Fruit fly (Drosophila melanogaster) whole organism, pupa: Measurements from ENCODE around the gene BORCS6.

Experiments used
- CG10348 ChIP-seq: fragments of 200-800 bp; sonication (Bioruptor generic); IDR thresholded peaks from 2 replicates; pipeline ENCODE4 v1.3.6; 2022; ENCODE audit warnings: missing biosample characterization, missing genetic modification characterization
- CG12605 ChIP-seq: fragments of 200-800 bp; sonication (Bioruptor generic); IDR thresholded peaks from 2 replicates; pipeline ENCODE4 v1.3.6; 2022; ENCODE audit warnings: missing biosample characterization, missing genetic modification characterization
- CG13204 ChIP-seq: fragments of 200-800 bp; sonication (Bioruptor generic); optimal IDR thresholded peaks from 2 replicates; lab custom pipeline; 2018; ENCODE audit warnings: missing biosample characterization, mild to moderate bottlenecking, missing genetic modification characterization, moderate library complexity
- CG14655 ChIP-seq: fragments of 200-800 bp; sonication (Bioruptor generic); optimal IDR thresholded peaks from 3 replicates; lab custom pipeline; 2017; ENCODE audit warnings: mild to moderate bottlenecking, missing biosample characterization, missing genetic modification reagents, missing genetic modification characterization
- CG15710 ChIP-seq: fragments of 200-800 bp; sonication (Bioruptor generic); optimal IDR thresholded peaks from 2 replicates; lab custom pipeline; 2018; ENCODE audit warnings: missing biosample characterization, mild to moderate bottlenecking, missing genetic modification characterization, moderate library complexity
- CG17806 ChIP-seq: fragments of 200-800 bp; sonication (Bioruptor generic); optimal IDR thresholded peaks from 2 replicates; lab custom pipeline; 2018; ENCODE audit warnings: missing biosample characterization, mild to moderate bottlenecking, missing genetic modification characterization, moderate library complexity
- CG32121 ChIP-seq: fragments of 200-800 bp; sonication (Bioruptor generic); IDR thresholded peaks from 2 replicates; pipeline ENCODE4 v1.3.6; 2022; ENCODE audit warnings: missing biosample characterization, missing genetic modification characterization
- CG34367 ChIP-seq: fragments of 200-800 bp; sonication (Bioruptor generic); optimal IDR thresholded peaks from 2 replicates; lab custom pipeline; 2018; ENCODE audit warnings: missing biosample characterization, mild to moderate bottlenecking, missing genetic modification characterization
- CG4496 ChIP-seq: fragments of 200-800 bp; sonication (Bioruptor generic); IDR thresholded peaks from 3 replicates; pipeline ENCODE4 v1.3.6; 2022; ENCODE audit warnings: missing biosample characterization, missing genetic modification characterization
- CG8159 ChIP-seq: fragments of 200-800 bp; sonication (Bioruptor generic); optimal IDR thresholded peaks from 3 replicates; lab custom pipeline; 2018; ENCODE audit warnings: missing biosample characterization, mild to moderate bottlenecking, missing genetic modification characterization, moderate library complexity
- CG8301 ChIP-seq: fragments of 200-800 bp; sonication (Bioruptor generic); optimal IDR thresholded peaks from 2 replicates; lab custom pipeline; 2018; ENCODE audit warnings: missing biosample characterization, mild to moderate bottlenecking, missing genetic modification characterization
- CG9948 ChIP-seq: fragments of 200-800 bp; sonication (Bioruptor generic); optimal IDR thresholded peaks from 2 replicates; lab custom pipeline; 2018; ENCODE audit warnings: missing biosample characterization, mild to moderate bottlenecking, missing genetic modification characterization, moderate library complexity
- D1 ChIP-seq: fragments of 200-800 bp; sonication (Bioruptor generic); optimal IDR thresholded peaks from 2 replicates; lab custom pipeline; 2018; ENCODE audit warnings: missing biosample characterization, mild to moderate bottlenecking, missing genetic modification characterization, moderate library complexity
- EcR ChIP-seq: fragments of 200-800 bp; sonication (Bioruptor generic); optimal IDR thresholded peaks from 3 replicates; lab custom pipeline; 2019; ENCODE audit warnings: missing biosample characterization, missing genetic modification characterization, mild to moderate bottlenecking, moderate library complexity, missing genetic modification reagents
- Ets98B ChIP-seq: fragments of 200-800 bp; sonication (Bioruptor generic); IDR thresholded peaks from 2 replicates; pipeline ENCODE4 v1.3.6; 2022; ENCODE audit warnings: missing biosample characterization, missing genetic modification characterization
- Pif1A ChIP-seq: fragments of 200-800 bp; sonication (Bioruptor generic); optimal IDR thresholded peaks from 3 replicates; lab custom pipeline; 2016; ENCODE audit warnings: missing biosample characterization, missing genetic modification characterization
- Pif1B ChIP-seq: fragments of 200-800 bp; sonication (Bioruptor generic); optimal IDR thresholded peaks from 3 replicates; lab custom pipeline; 2016; ENCODE audit warnings: missing biosample characterization, missing genetic modification characterization
- Snoo ChIP-seq: fragments of 200-800 bp; sonication (Bioruptor generic); optimal IDR thresholded peaks from 3 replicates; lab custom pipeline; 2017; ENCODE audit warnings: missing biosample characterization, mild to moderate bottlenecking, missing genetic modification characterization, inconsistent platforms
- fd96Ca ChIP-seq: fragments of 200-800 bp; sonication (Bioruptor generic); IDR thresholded peaks from 3 replicates; pipeline ENCODE4 v1.3.6; 2022; ENCODE audit warnings: missing biosample characterization, missing genetic modification characterization
- gl ChIP-seq: fragments of 200-800 bp; sonication (Bioruptor generic); optimal IDR thresholded peaks from 2 replicates; lab custom pipeline; 2018; ENCODE audit warnings: missing biosample characterization, mild to moderate bottlenecking, missing genetic modification characterization
- rn ChIP-seq: fragments of 200-800 bp; sonication (Bioruptor generic); IDR thresholded peaks from 2 replicates; pipeline ENCODE4 v1.3.6; 2022; ENCODE audit warnings: missing biosample characterization, missing genetic modification characterization

Gene BORCS6

DNA sequence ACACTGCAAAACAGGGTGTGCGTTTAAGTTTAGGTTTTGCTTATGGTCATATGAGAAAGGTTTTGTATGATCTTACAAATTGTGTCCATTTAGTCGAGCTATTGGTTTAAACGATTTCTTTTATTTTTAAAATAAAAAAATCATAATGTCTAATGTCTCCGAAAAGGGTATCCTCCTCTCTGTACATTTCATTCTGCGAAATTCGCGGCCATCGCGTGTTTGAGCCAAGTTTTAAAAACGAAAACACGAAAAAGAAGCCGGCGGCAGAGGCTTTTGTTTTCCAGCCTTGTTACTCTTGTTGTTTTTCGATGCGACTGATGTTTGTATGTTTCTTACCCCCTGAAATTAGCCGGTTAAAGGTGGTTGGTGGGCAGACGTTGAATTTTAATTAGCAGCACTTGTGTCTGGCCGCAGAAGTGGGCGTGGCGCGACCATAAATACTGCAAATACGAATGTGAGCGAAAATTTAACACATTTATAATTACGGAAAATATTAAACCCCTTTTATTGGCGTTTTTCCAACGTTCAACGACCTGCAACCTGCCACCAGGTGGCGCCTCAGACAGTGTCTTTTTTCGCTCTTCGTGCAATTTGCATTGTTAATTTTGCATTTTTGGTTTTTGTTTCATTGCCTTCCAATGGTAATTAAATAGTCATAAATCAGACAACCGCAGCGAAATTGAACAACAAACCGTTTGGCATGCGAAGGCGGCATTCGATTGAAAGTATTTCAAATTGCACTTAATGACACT is 20.0 kb upstream of the BORCS6 start:
- TF ChIP-seq CG9948 (tag; lab: Kevin White, UChicago) (peak; percentile 30), fd96Ca (no peak), CG13204 (GFP tag; lab: Kevin White, UChicago) (no peak), CG8301 (tag; lab: Kevin White, UChicago) (no peak), CG14655 (GFP tag; lab: Kevin White, UChicago) (peak; percentile 1)

DNA sequence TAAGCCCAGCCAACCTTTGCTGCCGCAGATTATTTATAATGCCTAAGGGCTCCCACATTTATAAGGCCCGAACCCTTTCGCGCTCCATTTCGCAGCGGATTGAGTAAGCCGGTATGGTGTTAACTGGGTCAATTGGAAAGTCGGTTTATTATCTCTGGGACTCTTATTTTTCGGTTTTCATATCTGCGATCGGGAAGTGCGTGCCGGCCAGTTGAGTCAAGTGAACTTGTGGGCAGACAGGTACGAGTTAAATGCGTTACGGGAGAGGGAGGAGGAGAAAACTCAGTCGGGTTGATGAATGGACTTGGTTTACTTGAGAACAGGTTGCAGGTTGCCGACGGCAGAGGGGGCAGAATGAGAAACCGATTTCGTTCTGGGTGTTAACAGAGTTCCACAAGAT is 16.4 kb upstream of the BORCS6 start:
- TF ChIP-seq EcR (GFP tag; lab: Kevin White, UChicago), result peak; percentile 8
- no peak for TF ChIP-seq CG8159 (tag; lab: Kevin White, UChicago)
- no peak for TF ChIP-seq D1
- no peak for TF ChIP-seq CG17806
- TF ChIP-seq CG32121, result no peak
- no peak for TF ChIP-seq CG9948 (tag; lab: Kevin White, UChicago)

DNA sequence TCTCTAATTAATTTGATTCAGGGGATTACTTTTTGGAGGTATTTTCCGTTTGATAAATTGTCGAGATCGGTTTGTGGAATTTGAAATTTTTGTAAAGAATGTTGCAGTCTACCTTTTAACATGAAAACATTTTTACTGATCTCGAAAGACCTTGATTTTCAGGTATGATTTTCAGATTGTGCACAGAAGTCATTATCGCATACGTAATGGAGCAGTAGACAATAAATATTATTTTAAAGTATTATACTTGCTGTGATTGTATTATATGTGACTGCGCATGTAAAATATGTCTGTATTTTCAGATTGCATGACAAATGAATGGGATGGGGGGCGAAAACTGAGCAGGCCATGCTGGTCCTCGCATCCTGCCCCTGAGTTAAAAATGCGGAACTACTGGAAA is 12.6 kb upstream of the BORCS6 start, which contains the start of gene CG34269:
Gene CG34269 (plus strand): TSS at position 301 of the 400 bp plus-strand sequence.
- TF ChIP-seq CG32121 (no peak), CG17806 (no peak), CG12605 (no peak), Pif1B (GFP tag; lab: Kevin White, UChicago) (no peak), CG8301 (tag; lab: Kevin White, UChicago) (no peak)

- TF ChIP-seq gl (no peak), fd96Ca (0 out of 3 replicates have a peak, but pooled peaks have one; percentile 7)
Measured at dm6 chr3L:530813-531212, 9.8 kb upstream of the BORCS6 start.

DNA sequence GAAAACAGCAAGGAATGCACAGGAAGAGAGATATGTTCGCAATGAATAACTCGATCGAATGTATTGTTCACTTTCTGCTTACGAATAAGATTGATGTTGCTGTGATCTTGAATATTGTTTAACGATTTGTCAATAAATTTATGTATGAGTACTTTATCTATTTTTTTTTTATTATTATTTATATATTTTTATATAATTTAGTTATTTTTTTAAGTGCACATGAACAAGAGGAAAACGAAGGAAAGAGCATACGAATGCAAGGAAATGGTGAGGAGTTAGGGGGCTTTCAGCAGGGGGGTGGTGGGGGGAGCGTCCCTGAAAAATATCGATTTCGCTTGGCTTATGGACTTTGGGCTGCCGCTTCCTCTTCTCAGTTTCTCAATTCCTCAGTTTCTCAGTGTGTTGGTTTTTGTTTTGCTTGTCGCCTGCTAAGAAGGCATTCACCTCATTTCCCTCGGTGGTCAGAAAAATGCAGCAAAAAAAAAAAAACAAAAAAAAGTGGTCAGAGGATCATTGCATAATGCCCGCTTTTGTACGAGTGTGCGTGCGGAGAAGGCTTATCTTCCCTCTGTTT is 9.3 kb upstream of the BORCS6 start:
- TF ChIP-seq gl (peak; percentile 62), CG14655 (GFP tag; lab: Kevin White, UChicago) (peak; percentile 85), CG15710 (tag; lab: Kevin White, UChicago) (peak; percentile 92), CG10348 (GFP tag; lab: Robert Waterston, UW) (no peak), CG12605 (no peak), CG17806 (peak; percentile 92), CG8159 (tag; lab: Kevin White, UChicago) (peak; percentile 94), CG13204 (GFP tag; lab: Kevin White, UChicago) (peak; percentile 80), D1 (peak; percentile 88), CG34367 (tag; lab: Kevin White, UChicago) (peak; percentile 71), EcR (GFP tag; lab: Kevin White, UChicago) (peak; percentile 92), rn (GFP tag; lab: Robert Waterston, UW) (no peak), CG8301 (tag; lab: Kevin White, UChicago) (peak; percentile 74), CG4496 (GFP tag; lab: Robert Waterston, UW) (peak; percentile 63; the same call in 1 of the 3 replicates), CG9948 (tag; lab: Kevin White, UChicago) (peak; percentile 92), Snoo (tag; lab: Kevin White, UChicago) (peak; percentile 49), Ets98B (GFP tag; lab: Robert Waterston, UW) (peak; percentile 49), Pif1B (GFP tag; lab: Kevin White, UChicago) (peak; percentile 50), Pif1A (GFP tag; lab: Kevin White, UChicago) (peak; percentile 67), fd96Ca (no peak), CG32121 (peak; percentile 30; the same call in 1 of the 2 replicates)

DNA sequence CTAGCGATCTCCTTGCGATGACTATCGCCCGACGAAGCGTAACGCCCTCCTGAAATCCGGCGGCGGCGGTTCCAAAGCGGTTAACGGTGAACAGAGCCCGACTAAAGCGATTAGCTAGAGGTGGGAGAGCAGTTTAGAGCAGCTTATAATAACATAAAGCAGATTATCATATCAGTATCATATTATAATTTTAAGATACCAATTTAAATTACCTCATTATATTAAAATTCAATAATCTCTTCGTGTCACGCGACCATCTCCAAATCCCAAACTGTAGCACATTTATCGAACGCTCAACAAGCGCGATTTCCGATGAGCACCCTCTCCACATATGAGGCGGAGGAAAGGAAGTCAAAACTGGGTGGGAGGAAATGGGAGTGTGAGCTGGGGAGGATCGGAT is 6.8 kb upstream of the BORCS6 start:
- TF ChIP-seq Ets98B (GFP tag; lab: Robert Waterston, UW), result peak; percentile 34; the same call in 1 of the 2 replicates
- TF ChIP-seq fd96Ca, result peak; percentile 59; the same call in 2 of the 3 replicates
- TF ChIP-seq CG9948 (tag; lab: Kevin White, UChicago), result peak; percentile 13
- TF ChIP-seq gl, result no peak
- TF ChIP-seq CG8301 (tag; lab: Kevin White, UChicago), result peak; percentile 22
- TF ChIP-seq Pif1A (GFP tag; lab: Kevin White, UChicago), result peak; percentile 30
- peak; percentile 12; the same call in 1 of the 2 replicates for TF ChIP-seq CG32121
- TF ChIP-seq CG13204 (GFP tag; lab: Kevin White, UChicago), result no peak
- TF ChIP-seq CG34367 (tag; lab: Kevin White, UChicago), result no peak
- no peak for TF ChIP-seq CG4496 (GFP tag; lab: Robert Waterston, UW)
- TF ChIP-seq CG14655 (GFP tag; lab: Kevin White, UChicago), result peak; percentile 39

- TF ChIP-seq CG10348 (GFP tag; lab: Robert Waterston, UW) (no peak), Snoo (tag; lab: Kevin White, UChicago) (no peak)
Measured at dm6 chr3L:536104-536503, 4.5 kb upstream of the BORCS6 start.
